Worm (Caenorhabditis elegans) whole organism, early embryonic: ENCODE measurements around the gene act-1.
"Not testable (repeated sequence)": the region's sequence is repeated elsewhere in the genome, so short reads cannot be mapped to it uniquely, and the experiment has no call there.

Source experiments
- B0310.2 ChIP-seq: sonication (generic microtip); optimal IDR thresholded peaks from 2 replicates; lab custom pipeline; 2016; ENCODE audit warnings: mild to moderate bottlenecking, missing genetic modification characterization, missing compliant biosample characterization
- F13C5.2 ChIP-seq: sonication (generic microtip); optimal IDR thresholded peaks from 2 replicates; lab custom pipeline; 2017; ENCODE audit warnings: mild to moderate bottlenecking, missing genetic modification characterization, inconsistent platforms, missing compliant biosample characterization
- aly-1 ChIP-seq: sonication (generic microtip); optimal IDR thresholded peaks from 2 replicates; lab custom pipeline; 2016; ENCODE audit warnings: missing genetic modification characterization, missing compliant biosample characterization
- ama-1 ChIP-seq: fragments of 150-350 bp; optimal IDR thresholded peaks from 2 replicates; lab custom pipeline; 2014
- ceh-13 ChIP-seq: fragments of 200-800 bp; sonication (Bioruptor generic); optimal IDR thresholded peaks from 2 replicates; lab custom pipeline; 2018; ENCODE audit warnings: mild to moderate bottlenecking, missing genetic modification characterization, missing compliant biosample characterization
- ceh-36 ChIP-seq: sonication (generic microtip); optimal IDR thresholded peaks from 2 replicates; lab custom pipeline; 2016; ENCODE audit warnings: missing genetic modification characterization, inconsistent platforms, missing compliant biosample characterization
- ets-7 ChIP-seq: sonication (generic microtip); optimal IDR thresholded peaks from 2 replicates; lab custom pipeline; 2016; ENCODE audit warnings: missing genotype, missing genetic modification characterization, missing compliant biosample characterization
- flt-1 ChIP-seq: fragments of 200-800 bp; sonication (Bioruptor generic); IDR thresholded peaks from 2 replicates; pipeline ENCODE4 v1.3.6; 2022; ENCODE audit warnings: missing genetic modification characterization, missing compliant biosample characterization
- hmbx-1 ChIP-seq: sonication (generic microtip); optimal IDR thresholded peaks from 2 replicates; lab custom pipeline; 2016; ENCODE audit warnings: mild to moderate bottlenecking, missing genetic modification characterization, missing compliant biosample characterization
- hmg-4 ChIP-seq: fragments of 200-800 bp; sonication (Bioruptor generic); optimal IDR thresholded peaks from 2 replicates; lab custom pipeline; 2018; ENCODE audit warnings: mild to moderate bottlenecking, missing genetic modification characterization, missing compliant biosample characterization
- hnd-1 ChIP-seq: sonication (generic microtip); optimal IDR thresholded peaks from 2 replicates; lab custom pipeline; 2016; ENCODE audit warnings: missing genetic modification characterization, missing compliant biosample characterization
- pes-1 ChIP-seq: fragments of 200-800 bp; sonication (Bioruptor generic); IDR thresholded peaks from 2 replicates; pipeline ENCODE4 v1.3.6; 2022; ENCODE audit warnings: missing genetic modification reagents, missing genetic modification characterization, missing compliant biosample characterization
- scrt-1 ChIP-seq: fragments of 200-800 bp; sonication (Bioruptor generic); IDR thresholded peaks from 2 replicates; pipeline ENCODE4 v1.3.6; 2022; ENCODE audit warnings: missing genetic modification characterization, missing compliant biosample characterization
- sea-1 ChIP-seq: fragments of 200-800 bp; sonication (Bioruptor generic); conservative IDR thresholded peaks from 2 replicates; pipeline ENCODE4 v1.3.6; 2022; ENCODE audit warnings: missing genetic modification characterization, missing compliant biosample characterization
- tbx-11 ChIP-seq: fragments of 200-800 bp; sonication (Bioruptor generic); IDR thresholded peaks from 2 replicates; pipeline ENCODE4 v1.3.6; 2022; ENCODE audit warnings: missing genetic modification characterization, missing compliant biosample characterization
- tbx-37 ChIP-seq: fragments of 200-800 bp; sonication (Bioruptor generic); conservative IDR thresholded peaks from 2 replicates; pipeline ENCODE4 v1.3.6; 2022; ENCODE audit warnings: missing genetic modification reagents, missing genetic modification characterization, missing compliant biosample characterization
- tra-4 ChIP-seq: sonication (generic microtip); optimal IDR thresholded peaks from 2 replicates; lab custom pipeline; 2017; ENCODE audit warnings: missing genetic modification characterization, missing compliant biosample characterization

act-1 gene

ce11 chrV:11093163-11094091 is 12.6 kb downstream of the act-1 start, which contains the start of gene lact-8:
TSS of gene lact-8 (minus strand) at chrV:11093607.
- TF ChIP-seq F13C5.2 (tag; lab: Kevin White, UChicago) (no peak), ceh-13 (GFP tag; lab: Kevin White, UChicago) (no peak), hmbx-1 (no peak), ceh-36 (tag; lab: Kevin White, UChicago) (no peak), pes-1 (no peak), tbx-37 (GFP tag; lab: Robert Waterston, UW) (no peak), hnd-1 (no peak), B0310.2 (tag; lab: Kevin White, UChicago) (no peak), ama-1 (lab: Kevin White, UChicago) (no peak), scrt-1 (GFP tag; lab: Robert Waterston, UW) (no peak)

ce11 chrV:11094698-11095097 is 13.8 kb downstream of the act-1 start:
- TF ChIP-seq sea-1 (GFP tag; lab: Robert Waterston, UW) = no peak
- no peak for TF ChIP-seq ama-1 (lab: Kevin White, UChicago)
- TF ChIP-seq scrt-1 (GFP tag; lab: Robert Waterston, UW) = no peak
- no peak for TF ChIP-seq F13C5.2 (tag; lab: Kevin White, UChicago)
- TF ChIP-seq ets-7 (tag; lab: Kevin White, UChicago) = no peak
- no peak for TF ChIP-seq ceh-13 (GFP tag; lab: Kevin White, UChicago)
- no peak for TF ChIP-seq tbx-11
- no peak for TF ChIP-seq hmg-4 (GFP tag; lab: Kevin White, UChicago)
- no peak for TF ChIP-seq hmbx-1
- TF ChIP-seq aly-1 (tag; lab: Kevin White, UChicago) = no peak
- TF ChIP-seq B0310.2 (tag; lab: Kevin White, UChicago) = no peak
- no peak for TF ChIP-seq tra-4 (tag; lab: Kevin White, UChicago)

- TF ChIP-seq sea-1 (GFP tag; lab: Robert Waterston, UW) = no peak
- TF ChIP-seq hmg-4 (GFP tag; lab: Kevin White, UChicago) = no peak
- TF ChIP-seq F13C5.2 (tag; lab: Kevin White, UChicago) = no peak
- no peak for TF ChIP-seq ceh-36 (tag; lab: Kevin White, UChicago)
- TF ChIP-seq B0310.2 (tag; lab: Kevin White, UChicago) = no peak
- TF ChIP-seq scrt-1 (GFP tag; lab: Robert Waterston, UW) = no peak
- TF ChIP-seq flt-1 (GFP tag; lab: Robert Waterston, UW) = no peak
- TF ChIP-seq ama-1 (lab: Kevin White, UChicago) = no peak
- no peak for TF ChIP-seq hnd-1
- TF ChIP-seq ets-7 (tag; lab: Kevin White, UChicago) = no peak
- TF ChIP-seq ceh-13 (GFP tag; lab: Kevin White, UChicago) = no peak
- no peak for TF ChIP-seq pes-1
- no peak for TF ChIP-seq tbx-37 (GFP tag; lab: Robert Waterston, UW)
- no peak for TF ChIP-seq aly-1 (tag; lab: Kevin White, UChicago)
- TF ChIP-seq hmbx-1 = no peak
- no peak for TF ChIP-seq tra-4 (tag; lab: Kevin White, UChicago)
- TF ChIP-seq tbx-11 = no peak
These were observed 15.0 kb downstream of the act-1 start, which contains the start of gene Y42A5A.3 for ce11 chrV:11095873-11096272. TSS of gene Y42A5A.3 (minus strand) at chrV:11095973.

ce11 chrV:11098599-11098998 is 17.7 kb downstream of the act-1 start, which contains the start of gene cdkl-1:
TSS of gene cdkl-1 (plus strand) at chrV:11098899.
- TF ChIP-seq ceh-13 (GFP tag; lab: Kevin White, UChicago) = no peak

ce11 chrV:11104408-11104807 is 23.6 kb downstream of the act-1 start:
- TF ChIP-seq hmbx-1 = no peak
- no peak for TF ChIP-seq ets-7 (tag; lab: Kevin White, UChicago)
- no peak for TF ChIP-seq tbx-11
- no peak for TF ChIP-seq aly-1 (tag; lab: Kevin White, UChicago)
- no peak for TF ChIP-seq hmg-4 (GFP tag; lab: Kevin White, UChicago)
- TF ChIP-seq flt-1 (GFP tag; lab: Robert Waterston, UW) = no peak
- TF ChIP-seq ceh-13 (GFP tag; lab: Kevin White, UChicago) = no peak
- no peak for TF ChIP-seq hnd-1
- no peak for TF ChIP-seq ama-1 (lab: Kevin White, UChicago)
- TF ChIP-seq sea-1 (GFP tag; lab: Robert Waterston, UW) = no peak
- TF ChIP-seq pes-1 = no peak
- no peak for TF ChIP-seq tra-4 (tag; lab: Kevin White, UChicago)
- no peak for TF ChIP-seq ceh-36 (tag; lab: Kevin White, UChicago)

ce11 chrV:11109647-11110046 is 28.8 kb downstream of the act-1 start, which contains the start of gene Y42A5A.5:
TSS of gene Y42A5A.5 (minus strand) at chrV:11109747.
- not testable (repeated sequence) for TF ChIP-seq hmbx-1; hmg-4 (GFP tag; lab: Kevin White, UChicago); ceh-36 (tag; lab: Kevin White, UChicago)

ce11 chrV:11113041-11113574 is 32.3 kb downstream of the act-1 start, which contains the start of gene erfa-3:
TSS of gene erfa-3 (minus strand) at chrV:11113091.
- TF ChIP-seq aly-1 (tag; lab: Kevin White, UChicago) (peak; percentile 76), tbx-37 (GFP tag; lab: Robert Waterston, UW) (peak; percentile 61; the same call in 1 of the 2 replicates), ceh-36 (tag; lab: Kevin White, UChicago) (peak; percentile 51), hmbx-1 (peak; percentile 48), tbx-11 (peak; percentile 74; the same call in 1 of the 2 replicates), F13C5.2 (tag; lab: Kevin White, UChicago) (peak; percentile 91), pes-1 (no peak), tra-4 (tag; lab: Kevin White, UChicago) (peak; percentile 62), hnd-1 (peak; percentile 55), ama-1 (lab: Kevin White, UChicago) (no peak), B0310.2 (tag; lab: Kevin White, UChicago) (no peak), scrt-1 (GFP tag; lab: Robert Waterston, UW) (peak; percentile 51; the same call in 1 of the 2 replicates), ets-7 (tag; lab: Kevin White, UChicago) (peak; percentile 53), ceh-13 (GFP tag; lab: Kevin White, UChicago) (peak; percentile 60), sea-1 (GFP tag; lab: Robert Waterston, UW) (peak; percentile 70; the same call in 1 of the 2 replicates), flt-1 (GFP tag; lab: Robert Waterston, UW) (peak; percentile 49; the same call in 1 of the 2 replicates), hmg-4 (GFP tag; lab: Kevin White, UChicago) (peak; percentile 56)
